Worm (Caenorhabditis elegans) whole organism, L4 larva: ENCODE data around the gene abhd-14.

ENCODE experiments used
- T20F7.1 ChIP-seq: fragments of 200-800 bp; sonication (Bioruptor generic); optimal IDR thresholded peaks from 2 replicates; lab custom pipeline; 2018; ENCODE audit warnings: mild to moderate bottlenecking, missing genetic modification characterization, missing compliant biosample characterization
- Y48G9A.11 ChIP-seq: fragments of 200-800 bp; sonication (Bioruptor generic); IDR thresholded peaks from 2 replicates; pipeline ENCODE4 v1.3.6; 2022; ENCODE audit warnings: missing genetic modification reagents, missing genetic modification characterization, missing compliant biosample characterization
- Y5F2A.4 ChIP-seq: fragments of 200-800 bp; sonication (Bioruptor generic); optimal IDR thresholded peaks from 2 replicates; lab custom pipeline; 2018; ENCODE audit warnings: mild to moderate bottlenecking, missing genetic modification characterization, missing compliant biosample characterization
- ceh-44 ChIP-seq: fragments of 200-800 bp; sonication (Bioruptor generic); IDR thresholded peaks from 2 replicates; pipeline ENCODE4 v1.3.6; 2022; ENCODE audit warnings: missing genetic modification reagents, missing genetic modification characterization, missing compliant biosample characterization
- nhr-11 ChIP-seq: fragments of 150-350 bp; optimal IDR thresholded peaks from 2 replicates; lab custom pipeline; 2014; ENCODE audit warnings: missing biosample characterization, missing genetic modification characterization
- skn-1 ChIP-seq: fragments of 150-350 bp; optimal IDR thresholded peaks from 2 replicates; lab custom pipeline; 2014; ENCODE audit warnings: missing biosample characterization, missing genetic modification characterization

ce11 chrIV:1035108-1035507 lies 5.3 kb upstream of the abhd-14 start:
- TF ChIP-seq T20F7.1 (GFP tag; lab: Kevin White, UChicago) (no peak), skn-1 (tag; lab: Kevin White, UChicago) (no peak), nhr-11 (tag; lab: Kevin White, UChicago) (no peak), Y5F2A.4 (GFP tag; lab: Kevin White, UChicago) (no peak), Y48G9A.11 (no peak), ceh-44 (GFP tag; lab: Robert Waterston, UW) (no peak)
